Worm (Caenorhabditis elegans) whole organism, young adult: ENCODE results near the gene C28C12.1.
A peak's percentile ranks its signal among the peaks of the same experiment; 100 is the strongest.

Source experiments
- B0019.2 ChIP-seq: fragments of 200-800 bp; sonication (Bioruptor generic); conservative IDR thresholded peaks from 2 replicates; pipeline ENCODE4 v1.3.6; 2022; ENCODE audit warnings: missing genetic modification reagents, missing genetic modification characterization, missing compliant biosample characterization
- B0336.3 ChIP-seq: fragments of 200-800 bp; sonication (Bioruptor generic); IDR thresholded peaks from 2 replicates; pipeline ENCODE4 v1.3.6; 2022; ENCODE audit warnings: missing genetic modification characterization, missing compliant biosample characterization
- D2030.7 ChIP-seq: fragments of 200-800 bp; sonication (Bioruptor generic); IDR thresholded peaks from 2 replicates; pipeline ENCODE4 v1.3.6; 2022; ENCODE audit warnings: missing genetic modification reagents, missing genetic modification characterization, missing compliant biosample characterization
- F37B4.10 ChIP-seq: fragments of 200-800 bp; sonication (Bioruptor generic); IDR thresholded peaks from 2 replicates; pipeline ENCODE4 v1.3.6; 2022; ENCODE audit warnings: missing genetic modification characterization, missing compliant biosample characterization
- F55B11.4 ChIP-seq: sonication (generic microtip); optimal IDR thresholded peaks from 2 replicates; lab custom pipeline; 2016; ENCODE audit warnings: missing compliant biosample characterization, missing genetic modification characterization, borderline replicate concordance; ENCODE audit not compliant: insufficient read depth
- K12H6.12 ChIP-seq: fragments of 200-800 bp; sonication (Bioruptor generic); optimal IDR thresholded peaks from 2 replicates; lab custom pipeline; 2018; ENCODE audit warnings: mild to moderate bottlenecking, missing genetic modification characterization, missing compliant biosample characterization
- T07F8.4 ChIP-seq: sonication (generic microtip); optimal IDR thresholded peaks from 2 replicates; lab custom pipeline; 2016; ENCODE audit warnings: mild to moderate bottlenecking, missing genetic modification characterization, moderate library complexity, missing compliant biosample characterization
- Y53F4B.3 ChIP-seq: fragments of 200-800 bp; sonication (Bioruptor generic); IDR thresholded peaks from 2 replicates; pipeline ENCODE4 v1.3.6; 2022; ENCODE audit warnings: missing genetic modification reagents, missing genetic modification characterization, missing compliant biosample characterization
- Y56A3A.18 ChIP-seq: fragments of 200-800 bp; sonication (Bioruptor generic); IDR thresholded peaks from 2 replicates; pipeline ENCODE4 v1.3.6; 2022; ENCODE audit warnings: missing genetic modification reagents, missing genetic modification characterization, missing compliant biosample characterization
- Y67H2A.10 ChIP-seq: fragments of 200-800 bp; sonication (Bioruptor generic); conservative IDR thresholded peaks from 2 replicates; pipeline ENCODE4 v1.3.6; 2022; ENCODE audit warnings: missing genetic modification reagents, missing genetic modification characterization, missing compliant biosample characterization
- Y95B8A.8 ChIP-seq: fragments of 200-800 bp; sonication (Bioruptor generic); IDR thresholded peaks from 2 replicates; pipeline ENCODE4 v1.3.6; 2022; ENCODE audit warnings: missing genetic modification reagents, missing genetic modification characterization, missing compliant biosample characterization
- atf-7 ChIP-seq: sonication (generic microtip); optimal IDR thresholded peaks from 2 replicates; lab custom pipeline; 2017; ENCODE audit warnings: mild to moderate bottlenecking, missing genetic modification characterization, missing compliant biosample characterization
- athp-1 ChIP-seq: sonication (generic microtip); optimal IDR thresholded peaks from 2 replicates; lab custom pipeline; 2017; ENCODE audit warnings: mild to moderate bottlenecking, missing genetic modification characterization, missing compliant biosample characterization
- ceh-27 ChIP-seq: fragments of 200-800 bp; sonication (Bioruptor generic); optimal IDR thresholded peaks from 2 replicates; lab custom pipeline; 2018; ENCODE audit warnings: mild to moderate bottlenecking, missing genetic modification characterization, moderate library complexity, missing compliant biosample characterization
- dpff-1 ChIP-seq: sonication (generic microtip); optimal IDR thresholded peaks from 2 replicates; lab custom pipeline; 2017; ENCODE audit warnings: mild to moderate bottlenecking, missing genetic modification characterization, missing compliant biosample characterization
- ekl-4 ChIP-seq: fragments of 200-800 bp; sonication (Bioruptor generic); IDR thresholded peaks from 2 replicates; pipeline ENCODE4 v1.3.6; 2022; ENCODE audit warnings: missing genetic modification reagents, missing genetic modification characterization, missing compliant biosample characterization
- ets-4 ChIP-seq: fragments of 200-800 bp; sonication (Bioruptor generic); optimal IDR thresholded peaks from 2 replicates; lab custom pipeline; 2018; ENCODE audit warnings: mild to moderate bottlenecking, missing genetic modification characterization, missing compliant biosample characterization
- gei-17 ChIP-seq: fragments of 200-800 bp; sonication (Bioruptor generic); optimal IDR thresholded peaks from 2 replicates; lab custom pipeline; 2018; ENCODE audit warnings: mild to moderate bottlenecking, missing genetic modification characterization, missing compliant biosample characterization
- hlh-12 ChIP-seq: sonication (generic microtip); optimal IDR thresholded peaks from 2 replicates; lab custom pipeline; 2016; ENCODE audit warnings: missing genetic modification characterization, missing compliant biosample characterization
- hmg-1.2 ChIP-seq: fragments of 200-800 bp; sonication (Bioruptor generic); IDR thresholded peaks from 2 replicates; pipeline ENCODE4 v1.3.6; 2022; ENCODE audit warnings: missing genetic modification reagents, missing genetic modification characterization, missing compliant biosample characterization
- hmg-20 ChIP-seq: fragments of 200-800 bp; sonication (Bioruptor generic); IDR thresholded peaks from 2 replicates; pipeline ENCODE4 v1.3.6; 2022; ENCODE audit warnings: missing genetic modification reagents, missing genetic modification characterization, missing compliant biosample characterization
- lag-1 ChIP-seq: fragments of 200-800 bp; sonication (Bioruptor generic); IDR thresholded peaks from 2 replicates; pipeline ENCODE4 v1.3.6; 2022; ENCODE audit warnings: missing genetic modification reagents, missing genetic modification characterization, missing compliant biosample characterization
- let-526 ChIP-seq: fragments of 200-800 bp; sonication (Bioruptor generic); IDR thresholded peaks from 2 replicates; pipeline ENCODE4 v1.3.6; 2022; ENCODE audit warnings: missing genetic modification reagents, missing genetic modification characterization, missing compliant biosample characterization
- lin-26 ChIP-seq: fragments of 200-800 bp; sonication (Bioruptor generic); IDR thresholded peaks from 2 replicates; pipeline ENCODE4 v1.3.6; 2022; ENCODE audit warnings: missing genetic modification reagents, missing genetic modification characterization, missing compliant biosample characterization
- lin-35 ChIP-seq, 3 experiments: fragments of 150-350 bp in 2 of 3; sonication (generic microtip) in 1 of 3; optimal IDR thresholded peaks; 2 replicates each; lab custom pipeline; 2014 to 2018; ENCODE audit warnings: missing biosample characterization in 3 of 3, missing genetic modification characterization in 3 of 3, missing genetic modification reagents in 3 of 3
- lin-40 ChIP-seq: sonication (generic microtip); optimal IDR thresholded peaks from 2 replicates; lab custom pipeline; 2016; ENCODE audit warnings: missing genetic modification characterization, mild to moderate bottlenecking, missing compliant biosample characterization, missing genotype, missing genetic modification reagents
- lsl-1 ChIP-seq: fragments of 200-800 bp; sonication (Bioruptor generic); optimal IDR thresholded peaks from 2 replicates; lab custom pipeline; 2018; ENCODE audit warnings: mild to moderate bottlenecking, missing genetic modification characterization, moderate library complexity, missing compliant biosample characterization
- madf-8 ChIP-seq: fragments of 200-800 bp; sonication (Bioruptor generic); conservative IDR thresholded peaks from 2 replicates; pipeline ENCODE4 v1.3.6; 2022; ENCODE audit warnings: missing genetic modification reagents, missing genetic modification characterization, missing compliant biosample characterization
- mcd-1 ChIP-seq: fragments of 200-800 bp; sonication (Bioruptor generic); IDR thresholded peaks from 2 replicates; pipeline ENCODE4 v1.3.6; 2022; ENCODE audit warnings: missing genetic modification reagents, missing genetic modification characterization, missing compliant biosample characterization
- mel-28 ChIP-seq: sonication (generic microtip); optimal IDR thresholded peaks from 2 replicates; lab custom pipeline; 2016; ENCODE audit warnings: borderline replicate concordance, mild to moderate bottlenecking, missing genetic modification characterization, missing compliant biosample characterization
- nfyb-1 ChIP-seq: fragments of 200-800 bp; sonication (Bioruptor generic); IDR thresholded peaks from 2 replicates; pipeline ENCODE4 v1.3.6; 2022; ENCODE audit warnings: missing genetic modification reagents, missing genetic modification characterization, missing compliant biosample characterization
- nhr-179 ChIP-seq: sonication (generic microtip); optimal IDR thresholded peaks from 2 replicates; lab custom pipeline; 2016; ENCODE audit warnings: mild to moderate bottlenecking, missing genetic modification characterization, missing compliant biosample characterization
- nhr-80 ChIP-seq: sonication (generic microtip); optimal IDR thresholded peaks from 2 replicates; lab custom pipeline; 2016; ENCODE audit warnings: missing genetic modification characterization, missing compliant biosample characterization
- nhr-90 ChIP-seq: sonication (generic microtip); optimal IDR thresholded peaks from 2 replicates; lab custom pipeline; 2016; ENCODE audit warnings: missing genotype, mild to moderate bottlenecking, missing genetic modification characterization, missing compliant biosample characterization
- repo-1 ChIP-seq: sonication (generic microtip); optimal IDR thresholded peaks from 2 replicates; lab custom pipeline; 2017; ENCODE audit warnings: mild to moderate bottlenecking, missing genetic modification characterization, missing compliant biosample characterization
- rpc-1 ChIP-seq, 2 experiments: fragments of 150-350 bp in 1 of 2; sonication (generic microtip) in 1 of 2; optimal IDR thresholded peaks; 2 replicates each; lab custom pipeline; 2014 to 2018; ENCODE audit warnings: missing biosample characterization in 1 of 2, missing genetic modification characterization in 1 of 2, missing genetic modification reagents in 1 of 2, missing genotype in 1 of 2
- sea-2 ChIP-seq: fragments of 200-800 bp; sonication (Bioruptor generic); IDR thresholded peaks from 2 replicates; pipeline ENCODE4 v1.3.6; 2022; ENCODE audit warnings: missing genetic modification characterization, missing compliant biosample characterization
- snpc-4 ChIP-seq, 5 experiments: fragments of 150-350 bp in 1 of 5; sonication (generic microtip) in 4 of 5; optimal IDR thresholded peaks; 2 replicates each; lab custom pipeline; 2014 to 2018; ENCODE audit warnings: missing genetic modification characterization in 5 of 5, missing biosample characterization in 3 of 5, antibody characterized with exemption in 2 of 5, mild to moderate bottlenecking in 2 of 5, missing compliant biosample characterization in 2 of 5, missing genotype in 2 of 5, moderate library complexity in 2 of 5, missing genetic modification reagents in 1 of 5
- somi-1 ChIP-seq: fragments of 200-800 bp; sonication (Bioruptor generic); optimal IDR thresholded peaks from 2 replicates; lab custom pipeline; 2018; ENCODE audit warnings: mild to moderate bottlenecking, missing genetic modification characterization, missing compliant biosample characterization
- tbp1 ChIP-seq: fragments of 200-800 bp; sonication (Bioruptor generic); optimal IDR thresholded peaks from 2 replicates; lab custom pipeline; 2018; ENCODE audit warnings: mild to moderate bottlenecking, missing genetic modification characterization, missing compliant biosample characterization
- unc-130 ChIP-seq: sonication (generic microtip); optimal IDR thresholded peaks from 2 replicates; lab custom pipeline; 2016; ENCODE audit warnings: missing genetic modification reagents, missing genetic modification characterization, missing compliant biosample characterization
- unc-62 ChIP-seq: fragments of 150-350 bp; optimal IDR thresholded peaks from 2 replicates; lab custom pipeline; 2014; ENCODE audit warnings: missing biosample characterization, missing genetic modification reagents, missing genetic modification characterization
- ztf-18 ChIP-seq: sonication (generic microtip); optimal IDR thresholded peaks from 2 replicates; lab custom pipeline; 2016; ENCODE audit warnings: missing genotype, mild to moderate bottlenecking, missing genetic modification characterization, missing compliant biosample characterization
- ztf-22 ChIP-seq: fragments of 200-800 bp; sonication (Bioruptor generic); optimal IDR thresholded peaks from 2 replicates; lab custom pipeline; 2018; ENCODE audit warnings: mild to moderate bottlenecking, missing genetic modification characterization, moderate library complexity, missing compliant biosample characterization
- ztf-26 ChIP-seq: sonication (generic microtip); optimal IDR thresholded peaks from 2 replicates; lab custom pipeline; 2017; ENCODE audit warnings: missing genetic modification characterization, missing compliant biosample characterization
- ztf-3 ChIP-seq: fragments of 200-800 bp; sonication (Bioruptor generic); optimal IDR thresholded peaks from 2 replicates; lab custom pipeline; 2018; ENCODE audit warnings: mild to moderate bottlenecking, missing genetic modification characterization, missing compliant biosample characterization
- ztf-6 ChIP-seq: fragments of 200-800 bp; sonication (Bioruptor generic); IDR thresholded peaks from 2 replicates; pipeline ENCODE4 v1.3.6; 2022; ENCODE audit warnings: missing genetic modification reagents, missing genetic modification characterization, missing compliant biosample characterization

C28C12.1 gene

ce11 chrIV:8528345-8528744 is 26.9 kb downstream of the C28C12.1 start (continued):
- TF ChIP-seq unc-62 (GFP tag; lab: Kevin White, UChicago) = peak; percentile 65
- no peak for TF ChIP-seq ztf-26

- TF ChIP-seq madf-8 = no peak
- TF ChIP-seq rpc-1 (optimal IDR thresholded peaks at IDR 0.05; lab: Kevin White, UChicago) = no peak
- no peak for TF ChIP-seq rpc-1 (tag; optimal IDR thresholded peaks at IDR 0.05; lab: Kevin White, UChicago)
- peak; percentile 29; the same call in 1 of the 2 replicates for TF ChIP-seq mcd-1 (GFP tag; lab: Robert Waterston, UW)
- TF ChIP-seq nhr-179 (tag; lab: Kevin White, UChicago) = no peak
- TF ChIP-seq gei-17 (GFP tag; lab: Kevin White, UChicago) = no peak
- no peak for TF ChIP-seq Y53F4B.3
- TF ChIP-seq Y67H2A.10 = no peak
- TF ChIP-seq F55B11.4 (tag; lab: Kevin White, UChicago) = no peak
- peak; percentile 44 for TF ChIP-seq ztf-26
- TF ChIP-seq lsl-1 (GFP tag; lab: Kevin White, UChicago) = no peak
- peak; percentile 29 for TF ChIP-seq lin-40 (tag; lab: Kevin White, UChicago)
- no peak for TF ChIP-seq sea-2
- no peak for TF ChIP-seq ekl-4 (GFP tag; lab: Robert Waterston, UW)
- TF ChIP-seq Y56A3A.18 = no peak
- TF ChIP-seq B0336.3 = no peak
- no peak for TF ChIP-seq unc-62 (GFP tag; lab: Kevin White, UChicago)
- no peak for TF ChIP-seq unc-130 (GFP tag; lab: Kevin White, UChicago)
- no peak for TF ChIP-seq lin-35 (GFP tag; optimal IDR thresholded peaks at IDR 0.05; lab: Kevin White, UChicago)
- TF ChIP-seq K12H6.12 = no peak
- TF ChIP-seq lin-26 (GFP tag; lab: Robert Waterston, UW) = no peak
- no peak for TF ChIP-seq ceh-27 (GFP tag; lab: Kevin White, UChicago)
- no peak for TF ChIP-seq ztf-6 (GFP tag; lab: Robert Waterston, UW)
- TF ChIP-seq somi-1 (GFP tag; lab: Kevin White, UChicago) = peak; percentile 89
- TF ChIP-seq atf-7 = no peak
- no peak for TF ChIP-seq lag-1 (GFP tag; lab: Robert Waterston, UW)
- 0 out of 2 replicates have a peak, but pooled peaks have one; percentile 33 for TF ChIP-seq let-526
- no peak for TF ChIP-seq athp-1
- TF ChIP-seq T07F8.4 (tag; lab: Kevin White, UChicago) = no peak
- TF ChIP-seq Y95B8A.8 (GFP tag; lab: Robert Waterston, UW) = no peak
- no peak for TF ChIP-seq B0019.2 (GFP tag; lab: Robert Waterston, UW)
- no peak for TF ChIP-seq ztf-3
- TF ChIP-seq nhr-80 = no peak
- TF ChIP-seq ztf-22 (GFP tag; lab: Kevin White, UChicago) = no peak
- no peak for TF ChIP-seq hmg-1.2
- no peak for TF ChIP-seq nhr-90 (tag; lab: Kevin White, UChicago)
- TF ChIP-seq dpff-1 = no peak
- no peak for TF ChIP-seq hlh-12
- no peak for TF ChIP-seq mel-28 (tag; lab: Kevin White, UChicago)
- no peak for TF ChIP-seq ztf-18 (tag; lab: Kevin White, UChicago)
- TF ChIP-seq nfyb-1 (GFP tag; lab: Robert Waterston, UW) = no peak
- TF ChIP-seq ets-4 (GFP tag; lab: Kevin White, UChicago) = no peak
- no peak for TF ChIP-seq F37B4.10 (GFP tag; lab: Robert Waterston, UW)
- TF ChIP-seq snpc-4 (GFP tag; optimal IDR thresholded peaks at IDR 0.05; lab: Kevin White, UChicago) = no peak
- no peak for TF ChIP-seq snpc-4 (tag; optimal IDR thresholded peaks at IDR 0.05; lab: Kevin White, UChicago)
- peak; percentile 4 for TF ChIP-seq tbp1 (GFP tag; lab: Kevin White, UChicago)
- no peak for TF ChIP-seq D2030.7 (GFP tag; lab: Robert Waterston, UW)
- no peak for TF ChIP-seq hmg-20 (GFP tag; lab: Robert Waterston, UW)
- TF ChIP-seq repo-1 = no peak
Measured at ce11 chrIV:8529039-8529438, 27.6 kb downstream of the C28C12.1 start.
